Worm (Caenorhabditis elegans): ENCODE data around the gene srh-250.

- TF ChIP-seq him-1 (tag; optimal IDR thresholded peaks at IDR 0.05) = no peak
- no peak for TF ChIP-seq dao-5 (tag; optimal IDR thresholded peaks at IDR 0.05)
Observed at ce11 chrII:3902798-3903197, 24.4 kb downstream of the srh-250 start, which contains the start of gene F53C3.3.

All from whole organism, L4/young adult.